Fruit fly (Drosophila melanogaster) whole organism, embryonic: ENCODE results near the gene Cap-D2.
A peak's percentile ranks its signal among the peaks of the same experiment; 100 is the strongest.

ENCODE experiments used
- Adf1 ChIP-seq: fragments of 200-800 bp; sonication (Bioruptor generic); IDR thresholded peaks from 2 replicates; pipeline ENCODE4 v1.3.6; 2022; ENCODE audit warnings: missing biosample characterization, missing genetic modification characterization
- B-H1 ChIP-seq: fragments of 200-800 bp; sonication (Bioruptor generic); IDR thresholded peaks from 3 replicates; pipeline ENCODE4 v1.3.6; 2022; ENCODE audit warnings: missing biosample characterization, missing genetic modification characterization
- B-H2 ChIP-seq: fragments of 200-800 bp; sonication (Bioruptor generic); optimal IDR thresholded peaks from 2 replicates; lab custom pipeline; 2018; ENCODE audit warnings: missing biosample characterization, mild to moderate bottlenecking, missing genetic modification characterization
- BEAF-32 ChIP-seq: fragments of 200-800 bp; sonication (Bioruptor generic); optimal IDR thresholded peaks from 3 replicates; lab custom pipeline; 2017; ENCODE audit warnings: missing biosample characterization, missing genetic modification characterization, mild to moderate bottlenecking, moderate library complexity, missing genetic modification reagents
- Bteb2 ChIP-seq: fragments of 200-800 bp; sonication (Bioruptor generic); optimal IDR thresholded peaks from 2 replicates; lab custom pipeline; 2016; ENCODE audit warnings: missing biosample characterization, missing genetic modification characterization
- CG11085 ChIP-seq: fragments of 200-800 bp; sonication (Bioruptor generic); IDR thresholded peaks from 2 replicates; pipeline ENCODE4 v1.3.6; 2022; ENCODE audit warnings: missing biosample characterization, missing genetic modification characterization
- CG11093 ChIP-seq: fragments of 200-800 bp; sonication (Bioruptor generic); IDR thresholded peaks from 3 replicates; pipeline ENCODE4 v1.3.6; 2022; ENCODE audit warnings: missing biosample characterization, missing genetic modification characterization
- CG11695 ChIP-seq: fragments of 200-800 bp; sonication (Bioruptor generic); IDR thresholded peaks from 3 replicates; pipeline ENCODE4 v1.3.6; 2022; ENCODE audit warnings: missing biosample characterization, missing genetic modification characterization
- CG11723 ChIP-seq: fragments of 200-800 bp; sonication (Bioruptor generic); optimal IDR thresholded peaks from 2 replicates; lab custom pipeline; 2017; ENCODE audit warnings: missing biosample characterization, mild to moderate bottlenecking, missing genetic modification characterization
- CG12391 ChIP-seq: fragments of 200-800 bp; sonication (Bioruptor generic); optimal IDR thresholded peaks from 3 replicates; lab custom pipeline; 2018; ENCODE audit warnings: missing biosample characterization, mild to moderate bottlenecking, missing genetic modification characterization, moderate library complexity
- CG14710 ChIP-seq: fragments of 200-800 bp; sonication (Bioruptor generic); optimal IDR thresholded peaks from 3 replicates; lab custom pipeline; 2019; ENCODE audit warnings: missing biosample characterization, mild to moderate bottlenecking, missing genetic modification characterization, moderate library complexity
- CG15269 ChIP-seq: fragments of 200-800 bp; sonication (Bioruptor generic); optimal IDR thresholded peaks from 2 replicates; lab custom pipeline; 2018; ENCODE audit warnings: missing biosample characterization, mild to moderate bottlenecking, missing genetic modification characterization, moderate library complexity
- CG1602 ChIP-seq: fragments of 200-800 bp; sonication (Bioruptor generic); optimal IDR thresholded peaks from 3 replicates; lab custom pipeline; 2016; ENCODE audit warnings: missing biosample characterization, missing genetic modification characterization
- CG2712 ChIP-seq: fragments of 200-800 bp; optimal IDR thresholded peaks from 3 replicates; lab custom pipeline; 2019; ENCODE audit warnings: missing biosample characterization, mild to moderate bottlenecking, missing genetic modification characterization, moderate library complexity
- CG3065 ChIP-seq: fragments of 200-800 bp; sonication (Bioruptor generic); optimal IDR thresholded peaks from 2 replicates; lab custom pipeline; 2016; ENCODE audit warnings: missing biosample characterization, missing genetic modification characterization
- CG33213 ChIP-seq: fragments of 200-800 bp; sonication (Bioruptor generic); optimal IDR thresholded peaks from 3 replicates; lab custom pipeline; 2016; ENCODE audit warnings: missing biosample characterization, missing genetic modification characterization
- CG3847 ChIP-seq: fragments of 200-800 bp; sonication (Bioruptor generic); IDR thresholded peaks from 2 replicates; pipeline ENCODE4 v1.3.6; 2022; ENCODE audit warnings: missing biosample characterization, missing genetic modification characterization
- CG4282 ChIP-seq: fragments of 200-800 bp; sonication (Bioruptor generic); optimal IDR thresholded peaks from 2 replicates; lab custom pipeline; 2016; ENCODE audit warnings: missing biosample characterization, missing genetic modification characterization
- CG4730 ChIP-seq: fragments of 200-800 bp; sonication (Bioruptor generic); IDR thresholded peaks from 2 replicates; pipeline ENCODE4 v1.3.6; 2022; ENCODE audit warnings: missing biosample characterization, missing genetic modification characterization
- CG5180 ChIP-seq: fragments of 200-800 bp; sonication (Bioruptor generic); optimal IDR thresholded peaks from 3 replicates; lab custom pipeline; 2017; ENCODE audit warnings: missing biosample characterization, missing genetic modification characterization, mild to moderate bottlenecking, moderate library complexity, missing genetic modification reagents
- CG7556 ChIP-seq: fragments of 200-800 bp; sonication (Bioruptor generic); optimal IDR thresholded peaks from 2 replicates; lab custom pipeline; 2017; ENCODE audit warnings: missing biosample characterization, mild to moderate bottlenecking, missing genetic modification characterization
- CG8765 ChIP-seq: fragments of 200-800 bp; sonication (Bioruptor generic); IDR thresholded peaks from 2 replicates; pipeline ENCODE4 v1.3.6; 2022; ENCODE audit warnings: missing biosample characterization, missing genetic modification characterization
- CG8924 ChIP-seq: fragments of 200-800 bp; optimal IDR thresholded peaks from 3 replicates; lab custom pipeline; 2019; ENCODE audit warnings: missing biosample characterization, mild to moderate bottlenecking, missing genetic modification characterization, moderate library complexity
- CG8944 ChIP-seq: fragments of 200-800 bp; sonication (Bioruptor generic); optimal IDR thresholded peaks from 3 replicates; lab custom pipeline; 2016; ENCODE audit warnings: missing biosample characterization, missing genetic modification characterization
- CG9817 ChIP-seq: fragments of 200-800 bp; sonication (Bioruptor generic); optimal IDR thresholded peaks from 2 replicates; lab custom pipeline; 2018; ENCODE audit warnings: missing biosample characterization, mild to moderate bottlenecking, missing genetic modification characterization, moderate library complexity
- HHEX ChIP-seq: fragments of 200-800 bp; sonication (Bioruptor generic); optimal IDR thresholded peaks from 3 replicates; lab custom pipeline; 2017; ENCODE audit warnings: missing biosample characterization, mild to moderate bottlenecking, missing genetic modification characterization, missing genetic modification reagents
- HmgD ChIP-seq: fragments of 200-800 bp; sonication (Bioruptor generic); optimal IDR thresholded peaks from 3 replicates; lab custom pipeline; 2016; ENCODE audit warnings: missing biosample characterization, missing genetic modification characterization
- NFAT ChIP-seq: fragments of 200-800 bp; sonication (Bioruptor generic); IDR thresholded peaks from 2 replicates; pipeline ENCODE4 v1.3.6; 2022; ENCODE audit warnings: missing biosample characterization, missing genetic modification characterization
- Taf1 ChIP-seq: fragments of 200-800 bp; sonication (Bioruptor generic); IDR thresholded peaks from 2 replicates; pipeline ENCODE4 v1.3.6; 2022; ENCODE audit warnings: missing biosample characterization, missing genetic modification characterization
- Tbp ChIP-seq: fragments of >200 bp; optimal IDR thresholded peaks from 2 replicates; lab custom pipeline; 2018; ENCODE audit warnings: missing biosample characterization, missing genetic modification characterization
- bigmax ChIP-seq: fragments of 200-800 bp; sonication (Bioruptor generic); optimal IDR thresholded peaks from 2 replicates; lab custom pipeline; 2018; ENCODE audit warnings: missing biosample characterization, mild to moderate bottlenecking, missing genetic modification characterization
- bowl ChIP-seq: fragments of 200-800 bp; sonication (Bioruptor generic); IDR thresholded peaks from 2 replicates; pipeline ENCODE4 v1.3.6; 2022; ENCODE audit warnings: missing biosample characterization, missing genetic modification characterization
- chn ChIP-seq: fragments of 200-800 bp; sonication (Bioruptor generic); optimal IDR thresholded peaks from 2 replicates; lab custom pipeline; 2016; ENCODE audit warnings: missing biosample characterization, missing genetic modification characterization
- ci ChIP-seq: fragments of 200-800 bp; sonication (Bioruptor generic); IDR thresholded peaks from 3 replicates; pipeline ENCODE4 v1.3.6; 2022; ENCODE audit warnings: missing biosample characterization, missing genetic modification characterization
- croc ChIP-seq: fragments of 200-800 bp; sonication (Bioruptor generic); conservative IDR thresholded peaks from 3 replicates; pipeline ENCODE4 v1.3.6; 2022; ENCODE audit warnings: missing biosample characterization, missing genetic modification characterization
- dmrt11E ChIP-seq: fragments of 200-800 bp; sonication (Bioruptor generic); optimal IDR thresholded peaks from 3 replicates; lab custom pipeline; 2018; ENCODE audit warnings: missing biosample characterization, mild to moderate bottlenecking, missing genetic modification characterization, moderate library complexity
- ftz-f1 ChIP-seq: fragments of 200-800 bp; sonication (Bioruptor generic); optimal IDR thresholded peaks from 2 replicates; lab custom pipeline; 2016; ENCODE audit warnings: missing biosample characterization, missing genetic modification characterization
- gem ChIP-seq: fragments of 200-800 bp; sonication (Bioruptor generic); optimal IDR thresholded peaks from 2 replicates; lab custom pipeline; 2019; ENCODE audit warnings: missing biosample characterization, mild to moderate bottlenecking, missing genetic modification characterization, moderate library complexity
- gsb ChIP-seq: fragments of 200-800 bp; sonication (Bioruptor generic); IDR thresholded peaks from 2 replicates; pipeline ENCODE4 v1.3.6; 2022; ENCODE audit warnings: missing biosample characterization, missing genetic modification characterization
- hth ChIP-seq: fragments of >200 bp; optimal IDR thresholded peaks from 2 replicates; lab custom pipeline; 2017; ENCODE audit warnings: inconsistent platforms
- ind ChIP-seq: fragments of 200-800 bp; sonication (Bioruptor generic); optimal IDR thresholded peaks from 3 replicates; lab custom pipeline; 2016; ENCODE audit warnings: missing biosample characterization, missing genetic modification characterization
- knrl ChIP-seq: fragments of 200-800 bp; sonication (Bioruptor generic); IDR thresholded peaks from 3 replicates; pipeline ENCODE4 v1.3.6; 2022; ENCODE audit warnings: missing biosample characterization, missing genetic modification characterization; ENCODE audit not compliant: partially characterized antibody
- lmd ChIP-seq: fragments of 200-800 bp; sonication (Bioruptor generic); IDR thresholded peaks from 2 replicates; pipeline ENCODE4 v1.3.6; 2022; ENCODE audit warnings: missing biosample characterization, missing genetic modification characterization
- otp ChIP-seq: fragments of 200-800 bp; sonication (Bioruptor generic); IDR thresholded peaks from 3 replicates; pipeline ENCODE4, ENCODE4 v1.3.6; 2022; ENCODE audit warnings: missing biosample characterization, missing genetic modification characterization
- pb ChIP-seq: fragments of 200-800 bp; sonication (Bioruptor generic); optimal IDR thresholded peaks from 3 replicates; lab custom pipeline; 2016; ENCODE audit warnings: missing biosample characterization, missing genetic modification characterization
- peb ChIP-seq: fragments of 200-800 bp; sonication (Bioruptor generic); IDR thresholded peaks from 2 replicates; pipeline ENCODE4 v1.3.6; 2022; ENCODE audit warnings: missing biosample characterization, missing genetic modification characterization
- repo ChIP-seq: fragments of 200-800 bp; sonication (Bioruptor generic); optimal IDR thresholded peaks from 2 replicates; lab custom pipeline; 2016; ENCODE audit warnings: missing biosample characterization, missing genetic modification characterization
- ro ChIP-seq: fragments of 200-800 bp; sonication (Bioruptor generic); IDR thresholded peaks from 2 replicates; pipeline ENCODE4 v1.3.6; 2022; ENCODE audit warnings: missing biosample characterization, missing genetic modification characterization
- toy ChIP-seq: fragments of 200-800 bp; sonication (Bioruptor generic); IDR thresholded peaks from 2 replicates; pipeline ENCODE4 v1.3.6; 2022; ENCODE audit warnings: missing biosample characterization, missing genetic modification characterization

The Cap-D2 gene

DNA sequence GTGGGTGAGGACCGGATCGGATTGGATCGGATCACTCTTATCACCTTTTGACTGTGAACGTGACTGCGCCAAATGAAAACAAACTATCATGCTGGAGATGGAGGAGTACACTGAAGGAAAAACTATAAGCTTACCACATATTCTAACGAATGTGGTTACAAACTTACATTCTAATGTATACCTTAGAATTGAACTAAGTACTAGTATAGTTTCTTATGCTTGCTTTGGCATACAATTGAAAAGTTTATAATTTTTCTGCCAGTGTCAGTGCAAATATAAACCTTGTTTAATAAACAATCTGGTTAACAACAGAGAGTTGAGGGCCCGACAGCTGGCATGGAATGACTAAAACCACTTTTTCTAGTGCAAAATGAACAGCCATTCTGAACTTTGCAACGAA, 42.1 kb downstream of the Cap-D2 start (continued):
- TF ChIP-seq chn (GFP tag; lab: Kevin White, UChicago) (no peak), peb (GFP tag; lab: Robert Waterston, UW) (no peak), CG4282 (no peak), CG12391 (tag; lab: Kevin White, UChicago) (peak; percentile 39), ftz-f1 (GFP tag; lab: Kevin White, UChicago) (no peak), ci (GFP tag; lab: Robert Waterston, UW) (peak; percentile 75), CG4730 (GFP tag; lab: Robert Waterston, UW) (no peak), lmd (peak; percentile 38; the same call in 1 of the 2 replicates), CG2712 (tag; lab: Kevin White, UChicago) (peak; percentile 38), CG11085 (GFP tag; lab: Robert Waterston, UW) (no peak), CG1602 (GFP tag; lab: Kevin White, UChicago) (no peak), Adf1 (GFP tag; lab: Robert Waterston, UW) (no peak), CG11723 (GFP tag; lab: Kevin White, UChicago) (no peak), B-H2 (no peak), CG11695 (no peak), CG5180 (no peak), gsb (GFP tag; lab: Robert Waterston, UW) (no peak), bigmax (GFP tag; lab: Kevin White, UChicago) (no peak), knrl (GFP tag; lab: Robert Waterston, UW) (no peak), repo (GFP tag; lab: Kevin White, UChicago) (no peak), CG33213 (GFP tag; lab: Kevin White, UChicago) (no peak), ind (GFP tag; lab: Kevin White, UChicago) (peak; percentile 36), Taf1 (GFP tag; lab: Robert Waterston, UW) (no peak), CG15269 (peak; percentile 22), hth (lab: Kevin White, UChicago) (no peak), NFAT (GFP tag; lab: Robert Waterston, UW) (no peak), HmgD (GFP tag; lab: Kevin White, UChicago) (no peak), CG8924 (tag; lab: Kevin White, UChicago) (no peak), CG3065 (GFP tag; lab: Kevin White, UChicago) (no peak), pb (GFP tag; lab: Kevin White, UChicago) (no peak), BEAF-32 (GFP tag; lab: Kevin White, UChicago) (no peak), croc (GFP tag; lab: Robert Waterston, UW) (peak; percentile 21; the same call in 1 of the 3 replicates), otp (GFP tag; lab: Robert Waterston, UW) (0 out of 3 replicates have a peak, but pooled peaks have one; percentile 47), HHEX (GFP tag; lab: Kevin White, UChicago) (no peak), dmrt11E (tag; lab: Kevin White, UChicago) (peak; percentile 17), Bteb2 (GFP tag; lab: Kevin White, UChicago) (no peak), ro (GFP tag; lab: Robert Waterston, UW) (no peak), bowl (GFP tag; lab: Robert Waterston, UW) (no peak), Tbp (GFP tag; lab: Kevin White, UChicago) (no peak), CG3847 (GFP tag; lab: Robert Waterston, UW) (no peak), CG8944 (GFP tag; lab: Kevin White, UChicago) (no peak), CG7556 (no peak), B-H1 (GFP tag; lab: Robert Waterston, UW) (no peak), gem (peak; percentile 72), toy (GFP tag; lab: Robert Waterston, UW) (no peak), CG11093 (no peak), CG9817 (peak; percentile 4), CG14710 (tag; lab: Kevin White, UChicago) (no peak), CG8765 (GFP tag; lab: Robert Waterston, UW) (no peak)
